Fruit fly (Drosophila melanogaster) whole organism, pupa: ENCODE results near the gene CG9467.
A peak's percentile ranks its signal among the peaks of the same experiment; 100 is the strongest.

ENCODE experiments used
- CG10348 ChIP-seq: fragments of 200-800 bp; sonication (Bioruptor generic); IDR thresholded peaks from 2 replicates; pipeline ENCODE4 v1.3.6; 2022; ENCODE audit warnings: missing biosample characterization, missing genetic modification characterization
- CG12605 ChIP-seq: fragments of 200-800 bp; sonication (Bioruptor generic); IDR thresholded peaks from 2 replicates; pipeline ENCODE4 v1.3.6; 2022; ENCODE audit warnings: missing biosample characterization, missing genetic modification characterization
- CG13204 ChIP-seq: fragments of 200-800 bp; sonication (Bioruptor generic); optimal IDR thresholded peaks from 2 replicates; lab custom pipeline; 2018; ENCODE audit warnings: missing biosample characterization, mild to moderate bottlenecking, missing genetic modification characterization, moderate library complexity
- CG14655 ChIP-seq: fragments of 200-800 bp; sonication (Bioruptor generic); optimal IDR thresholded peaks from 3 replicates; lab custom pipeline; 2017; ENCODE audit warnings: mild to moderate bottlenecking, missing biosample characterization, missing genetic modification reagents, missing genetic modification characterization
- CG15710 ChIP-seq: fragments of 200-800 bp; sonication (Bioruptor generic); optimal IDR thresholded peaks from 2 replicates; lab custom pipeline; 2018; ENCODE audit warnings: missing biosample characterization, mild to moderate bottlenecking, missing genetic modification characterization, moderate library complexity
- CG17806 ChIP-seq: fragments of 200-800 bp; sonication (Bioruptor generic); optimal IDR thresholded peaks from 2 replicates; lab custom pipeline; 2018; ENCODE audit warnings: missing biosample characterization, mild to moderate bottlenecking, missing genetic modification characterization, moderate library complexity
- CG32121 ChIP-seq: fragments of 200-800 bp; sonication (Bioruptor generic); IDR thresholded peaks from 2 replicates; pipeline ENCODE4 v1.3.6; 2022; ENCODE audit warnings: missing biosample characterization, missing genetic modification characterization
- CG34367 ChIP-seq: fragments of 200-800 bp; sonication (Bioruptor generic); optimal IDR thresholded peaks from 2 replicates; lab custom pipeline; 2018; ENCODE audit warnings: missing biosample characterization, mild to moderate bottlenecking, missing genetic modification characterization
- CG4496 ChIP-seq: fragments of 200-800 bp; sonication (Bioruptor generic); IDR thresholded peaks from 3 replicates; pipeline ENCODE4 v1.3.6; 2022; ENCODE audit warnings: missing biosample characterization, missing genetic modification characterization
- CG8159 ChIP-seq: fragments of 200-800 bp; sonication (Bioruptor generic); optimal IDR thresholded peaks from 3 replicates; lab custom pipeline; 2018; ENCODE audit warnings: missing biosample characterization, mild to moderate bottlenecking, missing genetic modification characterization, moderate library complexity
- CG8301 ChIP-seq: fragments of 200-800 bp; sonication (Bioruptor generic); optimal IDR thresholded peaks from 2 replicates; lab custom pipeline; 2018; ENCODE audit warnings: missing biosample characterization, mild to moderate bottlenecking, missing genetic modification characterization
- CG9948 ChIP-seq: fragments of 200-800 bp; sonication (Bioruptor generic); optimal IDR thresholded peaks from 2 replicates; lab custom pipeline; 2018; ENCODE audit warnings: missing biosample characterization, mild to moderate bottlenecking, missing genetic modification characterization, moderate library complexity
- D1 ChIP-seq: fragments of 200-800 bp; sonication (Bioruptor generic); optimal IDR thresholded peaks from 2 replicates; lab custom pipeline; 2018; ENCODE audit warnings: missing biosample characterization, mild to moderate bottlenecking, missing genetic modification characterization, moderate library complexity
- EcR ChIP-seq: fragments of 200-800 bp; sonication (Bioruptor generic); optimal IDR thresholded peaks from 3 replicates; lab custom pipeline; 2019; ENCODE audit warnings: missing biosample characterization, missing genetic modification characterization, mild to moderate bottlenecking, moderate library complexity, missing genetic modification reagents
- Ets98B ChIP-seq: fragments of 200-800 bp; sonication (Bioruptor generic); IDR thresholded peaks from 2 replicates; pipeline ENCODE4 v1.3.6; 2022; ENCODE audit warnings: missing biosample characterization, missing genetic modification characterization
- Pif1A ChIP-seq: fragments of 200-800 bp; sonication (Bioruptor generic); optimal IDR thresholded peaks from 3 replicates; lab custom pipeline; 2016; ENCODE audit warnings: missing biosample characterization, missing genetic modification characterization
- Pif1B ChIP-seq: fragments of 200-800 bp; sonication (Bioruptor generic); optimal IDR thresholded peaks from 3 replicates; lab custom pipeline; 2016; ENCODE audit warnings: missing biosample characterization, missing genetic modification characterization
- Snoo ChIP-seq: fragments of 200-800 bp; sonication (Bioruptor generic); optimal IDR thresholded peaks from 3 replicates; lab custom pipeline; 2017; ENCODE audit warnings: missing biosample characterization, mild to moderate bottlenecking, missing genetic modification characterization, inconsistent platforms
- fd96Ca ChIP-seq: fragments of 200-800 bp; sonication (Bioruptor generic); IDR thresholded peaks from 3 replicates; pipeline ENCODE4 v1.3.6; 2022; ENCODE audit warnings: missing biosample characterization, missing genetic modification characterization
- gl ChIP-seq: fragments of 200-800 bp; sonication (Bioruptor generic); optimal IDR thresholded peaks from 2 replicates; lab custom pipeline; 2018; ENCODE audit warnings: missing biosample characterization, mild to moderate bottlenecking, missing genetic modification characterization
- rn ChIP-seq: fragments of 200-800 bp; sonication (Bioruptor generic); IDR thresholded peaks from 2 replicates; pipeline ENCODE4 v1.3.6; 2022; ENCODE audit warnings: missing biosample characterization, missing genetic modification characterization

The CG9467 gene

dm6 chr3R:9800644-9801330 lies at the start of gene CG9467, which contains the start of gene CG8526:
TSS of gene CG9467 (minus strand) at chr3R:9801026.
TSS of gene CG8526 (plus strand) at chr3R:9801280.
- TF ChIP-seq CG12605 (GFP tag; lab: Robert Waterston, UW) (no peak), CG13204 (GFP tag; lab: Kevin White, UChicago) (no peak), CG10348 (GFP tag; lab: Robert Waterston, UW) (no peak), Ets98B (GFP tag; lab: Robert Waterston, UW) (no peak), CG14655 (GFP tag; lab: Kevin White, UChicago) (no peak), Snoo (tag; lab: Kevin White, UChicago) (peak; percentile 41), Pif1B (no peak), EcR (peak; percentile 16), CG8301 (tag; lab: Kevin White, UChicago) (no peak), CG8159 (tag; lab: Kevin White, UChicago) (no peak), CG32121 (GFP tag; lab: Robert Waterston, UW) (peak; percentile 63), CG34367 (tag; lab: Kevin White, UChicago) (peak; percentile 9), gl (no peak), CG9948 (peak; percentile 32), Pif1A (GFP tag; lab: Kevin White, UChicago) (no peak), fd96Ca (GFP tag; lab: Robert Waterston, UW) (peak; percentile 31; the same call in 2 of the 3 replicates), rn (GFP tag; lab: Robert Waterston, UW) (no peak), CG15710 (peak; percentile 65), CG4496 (GFP tag; lab: Robert Waterston, UW) (no peak), D1 (tag; lab: Kevin White, UChicago) (no peak), CG17806 (tag; lab: Kevin White, UChicago) (peak; percentile 47)

dm6 chr3R:9823723-9824122 lies 22.9 kb upstream of the CG9467 start, which contains the start of gene CG34302:
TSS of gene CG34302 (minus strand) at chr3R:9823823.
- TF ChIP-seq CG8301 (tag; lab: Kevin White, UChicago) = no peak
- TF ChIP-seq CG10348 (GFP tag; lab: Robert Waterston, UW) = no peak
- no peak for TF ChIP-seq Ets98B (GFP tag; lab: Robert Waterston, UW)
- no peak for TF ChIP-seq CG12605 (GFP tag; lab: Robert Waterston, UW)
- no peak for TF ChIP-seq Snoo (tag; lab: Kevin White, UChicago)
- no peak for TF ChIP-seq CG8159 (tag; lab: Kevin White, UChicago)

dm6 chr3R:9821091-9821490 lies 20.3 kb upstream of the CG9467 start, which contains the start of gene CG42857:
TSS of gene CG42857 (minus strand) at chr3R:9821191.
- no peak for TF ChIP-seq gl
- no peak for TF ChIP-seq Pif1A (GFP tag; lab: Kevin White, UChicago)
- TF ChIP-seq CG13204 (GFP tag; lab: Kevin White, UChicago) = no peak
- TF ChIP-seq CG4496 (GFP tag; lab: Robert Waterston, UW) = no peak
- TF ChIP-seq CG15710 = no peak
- TF ChIP-seq CG9948 = no peak
- no peak for TF ChIP-seq CG32121 (GFP tag; lab: Robert Waterston, UW)
- TF ChIP-seq Ets98B (GFP tag; lab: Robert Waterston, UW) = no peak
- TF ChIP-seq CG17806 (tag; lab: Kevin White, UChicago) = no peak
- no peak for TF ChIP-seq CG8159 (tag; lab: Kevin White, UChicago)
- no peak for TF ChIP-seq CG8301 (tag; lab: Kevin White, UChicago)
- no peak for TF ChIP-seq CG12605 (GFP tag; lab: Robert Waterston, UW)
- TF ChIP-seq CG10348 (GFP tag; lab: Robert Waterston, UW) = no peak
- no peak for TF ChIP-seq D1 (tag; lab: Kevin White, UChicago)
- no peak for TF ChIP-seq rn (GFP tag; lab: Robert Waterston, UW)

- TF ChIP-seq CG14655 (GFP tag; lab: Kevin White, UChicago) (no peak), CG4496 (GFP tag; lab: Robert Waterston, UW) (no peak), CG13204 (GFP tag; lab: Kevin White, UChicago) (no peak), fd96Ca (GFP tag; lab: Robert Waterston, UW) (no peak), CG8159 (tag; lab: Kevin White, UChicago) (no peak)
Observed at dm6 chr3R:9819777-9820176, 19.0 kb upstream of the CG9467 start, which contains the start of gene CG9458. TSS of gene CG9458 (minus strand) at chr3R:9819877.

- TF ChIP-seq CG17806 (tag; lab: Kevin White, UChicago) (no peak), CG34367 (tag; lab: Kevin White, UChicago) (no peak), CG10348 (GFP tag; lab: Robert Waterston, UW) (no peak), CG12605 (GFP tag; lab: Robert Waterston, UW) (no peak), D1 (tag; lab: Kevin White, UChicago) (no peak), Pif1B (no peak), CG32121 (GFP tag; lab: Robert Waterston, UW) (no peak), Snoo (tag; lab: Kevin White, UChicago) (no peak), CG8301 (tag; lab: Kevin White, UChicago) (no peak), Ets98B (GFP tag; lab: Robert Waterston, UW) (no peak), Pif1A (GFP tag; lab: Kevin White, UChicago) (no peak), CG13204 (GFP tag; lab: Kevin White, UChicago) (no peak), CG14655 (GFP tag; lab: Kevin White, UChicago) (no peak), fd96Ca (GFP tag; lab: Robert Waterston, UW) (no peak)
Observed at dm6 chr3R:9818295-9818694, 17.5 kb upstream of the CG9467 start, which contains the start of gene CG9459. TSS of gene CG9459 (minus strand) at chr3R:9818395.
